Fruit fly (Drosophila melanogaster): ENCODE data around the gene Mtch.

Mtch gene

DNA sequence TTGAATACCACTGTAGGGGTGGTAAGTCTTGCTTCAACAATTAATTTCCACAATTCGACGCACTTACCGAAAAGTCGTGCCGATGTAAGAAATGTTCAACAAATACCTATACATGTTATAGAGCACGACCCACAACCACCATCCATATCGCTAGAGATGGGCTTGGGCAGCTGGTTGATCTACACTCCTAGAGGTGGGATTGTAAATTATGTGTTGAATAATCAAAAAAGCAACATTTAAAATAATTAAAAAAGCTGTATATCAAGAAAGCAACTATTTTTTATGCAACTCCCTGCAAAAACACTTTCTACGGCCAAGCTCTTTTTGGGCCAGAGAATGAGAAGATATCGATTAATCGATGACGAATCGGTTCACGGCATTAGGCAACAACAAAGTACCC is at the start of gene Mtch, which contains the start of the genes CG34140 and Mkp:
TSS of gene Mtch (plus strand) at position 376 of the 400 bp plus-strand sequence.
TSS of gene CG34140 (minus strand) at position 174 of the 400 bp plus-strand sequence.
TSS of gene Mkp (minus strand) at position 290 of the 400 bp plus-strand sequence.
- TF ChIP-seq CG15710 (tag; optimal IDR thresholded peaks at IDR 0.05) (peak; percentile 73), gl (tag; optimal IDR thresholded peaks at IDR 0.05) (peak; percentile 10), Ets98B (GFP tag; IDR thresholded peaks at IDR 0.05) (peak; percentile 72), CG32121 (GFP tag; IDR thresholded peaks at IDR 0.05) (peak; percentile 63), CG4496 (GFP tag; IDR thresholded peaks at IDR 0.05) (peak; percentile 79), CG13204 (GFP tag; optimal IDR thresholded peaks at IDR 0.05) (no peak), EcR (GFP tag; optimal IDR thresholded peaks at IDR 0.05) (no peak), Pif1A (GFP tag; optimal IDR thresholded peaks at IDR 0.05) (no peak), CG34367 (tag; optimal IDR thresholded peaks at IDR 0.05) (peak; percentile 13), CG8159 (tag; optimal IDR thresholded peaks at IDR 0.05) (no peak), CG14655 (GFP tag; optimal IDR thresholded peaks at IDR 0.05) (no peak), Pif1B (GFP tag; optimal IDR thresholded peaks at IDR 0.05) (no peak), CG17806 (tag; optimal IDR thresholded peaks at IDR 0.05) (peak; percentile 66), fd96Ca (GFP tag; IDR thresholded peaks at IDR 0.05) (peak; percentile 81), CG9948 (tag; optimal IDR thresholded peaks at IDR 0.05) (no peak)

DNA sequence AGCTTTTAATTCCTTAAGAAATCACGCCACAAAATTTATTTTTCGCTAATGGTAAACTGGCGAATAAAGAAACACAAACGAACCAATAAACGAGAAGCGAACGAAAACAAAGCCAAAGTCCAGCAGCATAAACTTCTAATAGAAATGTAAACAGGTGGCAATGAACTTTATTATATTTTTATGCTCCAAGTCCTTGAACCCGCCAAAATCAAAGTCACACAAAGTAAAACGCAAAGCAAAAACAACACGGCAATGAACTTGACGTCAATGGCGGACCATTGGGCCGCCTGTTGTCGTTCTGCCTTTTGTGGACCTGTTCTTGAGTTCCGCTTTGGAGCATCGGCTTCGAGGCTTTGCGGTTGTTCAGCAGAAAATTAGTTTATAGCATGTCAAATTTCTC is 49.6 kb upstream of the Mtch start:
- TF ChIP-seq CG32121 (GFP tag; IDR thresholded peaks at IDR 0.05) (no peak), CG10348 (GFP tag; IDR thresholded peaks at IDR 0.05) (no peak), EcR (GFP tag; optimal IDR thresholded peaks at IDR 0.05) (peak; percentile 89)

dm6 chr3L:136591-137280 is 47.7 kb upstream of the Mtch start:
- no peak for TF ChIP-seq CG17806 (tag; optimal IDR thresholded peaks at IDR 0.05)
- TF ChIP-seq CG14655 (GFP tag; optimal IDR thresholded peaks at IDR 0.05) = no peak
- no peak for TF ChIP-seq CG10348 (GFP tag; IDR thresholded peaks at IDR 0.05)
- TF ChIP-seq CG9948 (tag; optimal IDR thresholded peaks at IDR 0.05) = no peak
- no peak for TF ChIP-seq Snoo (tag; optimal IDR thresholded peaks at IDR 0.05)
- TF ChIP-seq rn (GFP tag; IDR thresholded peaks at IDR 0.05) = no peak
- TF ChIP-seq EcR (GFP tag; optimal IDR thresholded peaks at IDR 0.05) = no peak
- TF ChIP-seq fd96Ca (GFP tag; IDR thresholded peaks at IDR 0.05) = no peak
- no peak for TF ChIP-seq CG13204 (GFP tag; optimal IDR thresholded peaks at IDR 0.05)
- TF ChIP-seq CG8159 (tag; optimal IDR thresholded peaks at IDR 0.05) = no peak
- TF ChIP-seq Pif1A (GFP tag; optimal IDR thresholded peaks at IDR 0.05) = no peak
- TF ChIP-seq CG15710 (tag; optimal IDR thresholded peaks at IDR 0.05) = no peak
- TF ChIP-seq Ets98B (GFP tag; IDR thresholded peaks at IDR 0.05) = no peak
- no peak for TF ChIP-seq CG12605 (GFP tag; IDR thresholded peaks at IDR 0.05)

DNA sequence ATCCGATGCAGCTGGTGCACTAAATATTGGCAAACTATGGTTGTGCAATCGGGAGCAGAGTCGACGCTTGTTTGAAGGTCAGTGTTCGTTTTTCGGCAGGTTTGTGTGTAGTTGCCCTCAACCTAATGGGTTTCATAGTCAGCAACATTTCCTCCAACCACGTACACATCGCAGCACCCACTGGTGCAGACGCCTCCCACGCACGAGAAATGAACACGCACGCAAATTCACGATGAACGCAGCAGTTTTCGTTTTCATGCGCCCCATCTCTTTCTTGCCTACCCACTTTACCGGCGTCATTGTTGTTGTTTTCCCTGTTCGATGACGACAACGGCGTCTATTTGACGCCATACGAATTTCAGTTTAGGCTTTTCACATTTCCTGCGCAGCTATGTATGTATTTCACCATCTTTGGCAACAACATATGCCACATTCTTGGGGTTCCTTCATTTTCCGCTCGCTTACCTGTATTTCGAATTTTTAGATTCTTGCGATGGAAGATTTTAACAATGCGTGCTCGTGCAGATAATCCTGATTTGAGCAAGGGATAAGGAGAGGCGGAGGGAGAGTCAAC is 46.7 kb upstream of the Mtch start:
- TF ChIP-seq EcR (GFP tag; optimal IDR thresholded peaks at IDR 0.05) (no peak), CG12605 (GFP tag; IDR thresholded peaks at IDR 0.05) (no peak), Ets98B (GFP tag; IDR thresholded peaks at IDR 0.05) (no peak), CG34367 (tag; optimal IDR thresholded peaks at IDR 0.05) (no peak), D1 (tag; optimal IDR thresholded peaks at IDR 0.05) (no peak), CG32121 (GFP tag; IDR thresholded peaks at IDR 0.05) (no peak), CG10348 (GFP tag; IDR thresholded peaks at IDR 0.05) (no peak), CG17806 (tag; optimal IDR thresholded peaks at IDR 0.05) (no peak), Pif1A (GFP tag; optimal IDR thresholded peaks at IDR 0.05) (no peak), rn (GFP tag; IDR thresholded peaks at IDR 0.05) (no peak)

dm6 chr3L:139574-140567 is 44.6 kb upstream of the Mtch start:
- TF ChIP-seq CG10348 (GFP tag; IDR thresholded peaks at IDR 0.05) (no peak), CG8159 (tag; optimal IDR thresholded peaks at IDR 0.05) (peak; percentile 39), gl (tag; optimal IDR thresholded peaks at IDR 0.05) (peak; percentile 21), CG34367 (tag; optimal IDR thresholded peaks at IDR 0.05) (no peak), CG13204 (GFP tag; optimal IDR thresholded peaks at IDR 0.05) (no peak), Pif1A (GFP tag; optimal IDR thresholded peaks at IDR 0.05) (no peak), EcR (GFP tag; optimal IDR thresholded peaks at IDR 0.05) (peak; percentile 94), D1 (tag; optimal IDR thresholded peaks at IDR 0.05) (peak; percentile 16), CG17806 (tag; optimal IDR thresholded peaks at IDR 0.05) (peak; percentile 30), Snoo (tag; optimal IDR thresholded peaks at IDR 0.05) (no peak)

Data from whole organism, pupa.